Worm (Caenorhabditis elegans) whole organism, L1 larva: ENCODE data around the gene F23F12.13.

Experiments used
- mep-1 ChIP-seq: fragments of 150-350 bp; optimal IDR thresholded peaks from 2 replicates; lab custom pipeline; 2014; ENCODE audit warnings: missing biosample characterization, missing genetic modification characterization
- nhr-11 ChIP-seq: fragments of 150-350 bp; optimal IDR thresholded peaks from 2 replicates; lab custom pipeline; 2014; ENCODE audit warnings: missing biosample characterization, missing genetic modification characterization
- nhr-71 ChIP-seq: sonication (generic microtip); optimal IDR thresholded peaks from 2 replicates; lab custom pipeline; 2016; ENCODE audit warnings: mild to moderate bottlenecking, missing genetic modification characterization, moderate library complexity, missing compliant biosample characterization
- skn-1 ChIP-seq: fragments of 150-350 bp; optimal IDR thresholded peaks from 2 replicates; lab custom pipeline; 2014; ENCODE audit warnings: missing biosample characterization, missing genetic modification characterization
- sptf-1 ChIP-seq: fragments of 150-350 bp; optimal IDR thresholded peaks from 2 replicates; lab custom pipeline; 2014; ENCODE audit warnings: missing biosample characterization, missing genetic modification characterization

DNA sequence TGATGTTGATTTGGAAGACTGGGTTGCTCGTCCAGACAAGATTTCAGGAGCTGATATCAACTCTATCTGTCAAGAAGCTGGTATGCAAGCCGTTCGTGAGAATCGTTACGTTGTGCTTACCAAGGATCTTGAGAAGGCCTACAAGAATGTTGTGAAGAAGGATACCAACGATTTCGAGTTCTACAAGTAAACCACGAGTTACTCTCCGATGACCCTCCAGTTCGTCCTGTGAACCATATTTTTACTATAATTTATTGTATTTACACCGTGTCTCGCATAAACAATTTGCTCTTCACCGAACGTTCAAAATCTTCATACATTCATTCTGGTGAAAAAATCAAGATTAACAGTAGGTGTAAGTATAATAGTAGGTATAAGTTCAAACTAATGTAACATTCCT is 4.5 kb upstream of the F23F12.13 start:
- TF ChIP-seq sptf-1: no peak
- TF ChIP-seq mep-1: no peak
- TF ChIP-seq skn-1 (tag; lab: Kevin White, UChicago): no peak
- no peak for TF ChIP-seq nhr-71 (tag; lab: Kevin White, UChicago)
- TF ChIP-seq nhr-11 (tag; lab: Kevin White, UChicago): no peak
